Worm (Caenorhabditis elegans) whole organism, L1 larva: ENCODE data around the gene paml-1.
A peak's percentile ranks its signal among the peaks of the same experiment; 100 is the strongest.

Experiments used
- C16A3.4 ChIP-seq: fragments of 150-350 bp; optimal IDR thresholded peaks from 2 replicates; lab custom pipeline; 2014; ENCODE audit warnings: missing biosample characterization, missing genetic modification characterization
- C34B4.2 ChIP-seq: sonication (generic microtip); optimal IDR thresholded peaks from 2 replicates; lab custom pipeline; 2017; ENCODE audit warnings: mild to moderate bottlenecking, missing genetic modification characterization, missing compliant biosample characterization
- F16B12.6 ChIP-seq: fragments of 150-350 bp; optimal IDR thresholded peaks from 2 replicates; lab custom pipeline; 2014; ENCODE audit warnings: missing biosample characterization, missing genetic modification characterization
- alr-1 ChIP-seq: fragments of 200-800 bp; sonication (Bioruptor generic); optimal IDR thresholded peaks from 2 replicates; lab custom pipeline; 2018; ENCODE audit warnings: borderline replicate concordance, mild to moderate bottlenecking, missing genetic modification characterization, missing compliant biosample characterization
- ama-1 ChIP-seq: fragments of 150-350 bp; optimal IDR thresholded peaks from 2 replicates; lab custom pipeline; 2014
- ceh-8 ChIP-seq: fragments of 200-800 bp; sonication (Bioruptor generic); optimal IDR thresholded peaks from 2 replicates; lab custom pipeline; 2018; ENCODE audit warnings: mild to moderate bottlenecking, missing genetic modification characterization, moderate library complexity, missing compliant biosample characterization
- ceh-82 ChIP-seq, 3 experiments: fragments of 150-350 bp in 1 of 3; sonication (generic microtip) in 2 of 3; optimal IDR thresholded peaks; 2 replicates each; lab custom pipeline; 2014 to 2017; ENCODE audit warnings: missing biosample characterization in 3 of 3, missing genetic modification characterization in 3 of 3
- ceh-88 ChIP-seq: fragments of 200-800 bp; sonication (Bioruptor generic); IDR thresholded peaks from 2 replicates; pipeline ENCODE4 v1.3.6; 2022; ENCODE audit warnings: missing genetic modification characterization, missing compliant biosample characterization
- ces-1 ChIP-seq: fragments of 150-350 bp; optimal IDR thresholded peaks from 2 replicates; lab custom pipeline; 2014; ENCODE audit warnings: missing biosample characterization, missing genetic modification reagents, missing genetic modification characterization
- dpl-1 ChIP-seq, 3 experiments: fragments of 150-350 bp in 2 of 3; sonication (generic microtip) in 1 of 3; optimal IDR thresholded peaks; 2 replicates each; lab custom pipeline; 2014 to 2017; ENCODE audit warnings: missing biosample characterization in 3 of 3, missing genetic modification characterization in 3 of 3, missing genetic modification reagents in 3 of 3
- dsc-1 ChIP-seq: sonication (generic microtip); optimal IDR thresholded peaks from 2 replicates; lab custom pipeline; 2016; ENCODE audit warnings: mild to moderate bottlenecking, missing genetic modification characterization, missing compliant biosample characterization
- efl-1 ChIP-seq, 4 experiments: fragments of 150-350 bp; optimal IDR thresholded peaks in 3 of 4; peaks in 1 of 4; 1 replicate in 1 of 4; 2 replicates in 3 of 4; lab custom pipeline; 2014; ENCODE audit warnings: missing biosample characterization in 2 of 4, missing genetic modification characterization in 2 of 4, missing genetic modification reagents in 2 of 4
- elt-3 ChIP-seq, 6 experiments: fragments of 150-350 bp in 1 of 6; sonication (generic microtip); optimal IDR thresholded peaks; 2 replicates each; lab custom pipeline; 2017 to 2018; ENCODE audit warnings: missing biosample characterization in 6 of 6, missing genetic modification characterization in 6 of 6, inconsistent platforms in 1 of 6
- fkh-10 ChIP-seq: sonication (generic microtip); optimal IDR thresholded peaks from 2 replicates; lab custom pipeline; 2017; ENCODE audit warnings: missing biosample characterization, missing genetic modification reagents, missing genetic modification characterization
- fkh-4 ChIP-seq: sonication (generic microtip); optimal IDR thresholded peaks from 2 replicates; lab custom pipeline; 2016; ENCODE audit warnings: missing compliant biosample characterization, missing genetic modification characterization, borderline replicate concordance
- fkh-8 ChIP-seq: sonication (generic microtip); optimal IDR thresholded peaks from 2 replicates; lab custom pipeline; 2016; ENCODE audit warnings: mild to moderate bottlenecking, missing genetic modification characterization, missing compliant biosample characterization
- fos-1 ChIP-seq: fragments of 150-350 bp; optimal IDR thresholded peaks from 2 replicates; lab custom pipeline; 2014; ENCODE audit warnings: missing biosample characterization, missing genetic modification characterization
- jun-1 ChIP-seq: fragments of 150-350 bp; optimal IDR thresholded peaks from 2 replicates; lab custom pipeline; 2014; ENCODE audit warnings: missing biosample characterization, missing genetic modification reagents, missing genetic modification characterization
- lin-13 ChIP-seq: fragments of 150-350 bp; optimal IDR thresholded peaks from 2 replicates; lab custom pipeline; 2014; ENCODE audit warnings: missing biosample characterization, missing genetic modification reagents, missing genetic modification characterization
- lin-14 ChIP-seq: fragments of 200-800 bp; sonication (Bioruptor generic); optimal IDR thresholded peaks from 2 replicates; lab custom pipeline; 2018; ENCODE audit warnings: mild to moderate bottlenecking, missing genetic modification characterization, moderate library complexity, missing compliant biosample characterization
- lin-39 ChIP-seq: fragments of 150-350 bp; optimal IDR thresholded peaks from 2 replicates; lab custom pipeline; 2014; ENCODE audit warnings: missing biosample characterization, missing genetic modification reagents, missing genetic modification characterization
- lsy-2 ChIP-seq, 2 experiments: fragments of 150-350 bp; optimal IDR thresholded peaks; 2 replicates each; lab custom pipeline; 2014; ENCODE audit warnings: missing biosample characterization in 2 of 2, missing genetic modification characterization in 2 of 2
- mab-9 ChIP-seq: fragments of 200-800 bp; sonication (Bioruptor generic); IDR thresholded peaks from 2 replicates; pipeline ENCODE4 v1.3.6; 2022; ENCODE audit warnings: missing genetic modification reagents, missing genetic modification characterization, missing compliant biosample characterization
- mep-1 ChIP-seq: fragments of 150-350 bp; optimal IDR thresholded peaks from 2 replicates; lab custom pipeline; 2014; ENCODE audit warnings: missing biosample characterization, missing genetic modification characterization
- nhr-12 ChIP-seq: sonication (generic microtip); optimal IDR thresholded peaks from 2 replicates; lab custom pipeline; 2017; ENCODE audit warnings: missing biosample characterization, missing genetic modification characterization
- nhr-47 ChIP-seq: sonication (generic microtip); optimal IDR thresholded peaks from 2 replicates; lab custom pipeline; 2016; ENCODE audit warnings: mild to moderate bottlenecking, missing genetic modification characterization, moderate library complexity, missing compliant biosample characterization
- nhr-77 ChIP-seq: fragments of 150-350 bp; optimal IDR thresholded peaks from 2 replicates; lab custom pipeline; 2014; ENCODE audit warnings: missing biosample characterization, missing genetic modification characterization
- nhr-84 ChIP-seq: sonication (generic microtip); optimal IDR thresholded peaks from 2 replicates; lab custom pipeline; 2017; ENCODE audit warnings: missing biosample characterization, missing genetic modification characterization
- nhr-85 ChIP-seq: sonication (generic microtip); peaks from one replicate; lab custom pipeline; 2016; ENCODE audit warnings: missing genetic modification characterization, inconsistent platforms, missing compliant biosample characterization
- nhr-90 ChIP-seq: sonication (generic microtip); optimal IDR thresholded peaks from 2 replicates; lab custom pipeline; 2016; ENCODE audit warnings: mild to moderate bottlenecking, missing genetic modification characterization, missing compliant biosample characterization; ENCODE audit not compliant: poor library complexity
- pax-3 ChIP-seq: fragments of 200-800 bp; sonication (Bioruptor generic); optimal IDR thresholded peaks from 2 replicates; lab custom pipeline; 2018; ENCODE audit warnings: mild to moderate bottlenecking, missing genetic modification characterization, moderate library complexity, missing compliant biosample characterization
- pqm-1 ChIP-seq: sonication (generic microtip); optimal IDR thresholded peaks from 3 replicates; lab custom pipeline; 2017; ENCODE audit warnings: missing biosample characterization, missing genetic modification characterization
- rnt-1 ChIP-seq: sonication (generic microtip); optimal IDR thresholded peaks from 2 replicates; lab custom pipeline; 2016; ENCODE audit warnings: mild to moderate bottlenecking, missing genetic modification characterization, moderate library complexity, missing compliant biosample characterization
- skn-1 ChIP-seq: fragments of 150-350 bp; optimal IDR thresholded peaks from 2 replicates; lab custom pipeline; 2014; ENCODE audit warnings: missing biosample characterization, missing genetic modification characterization
- snpc-4 ChIP-seq: fragments of 150-350 bp; optimal IDR thresholded peaks from 2 replicates; lab custom pipeline; 2014; ENCODE audit warnings: missing biosample characterization, missing genetic modification characterization
- sox-4 ChIP-seq: sonication (generic microtip); optimal IDR thresholded peaks from 2 replicates; lab custom pipeline; 2016; ENCODE audit warnings: missing genetic modification characterization, missing compliant biosample characterization
- sptf-1 ChIP-seq: fragments of 150-350 bp; optimal IDR thresholded peaks from 2 replicates; lab custom pipeline; 2014; ENCODE audit warnings: missing biosample characterization, missing genetic modification characterization
- swsn-7 ChIP-seq: sonication (generic microtip); optimal IDR thresholded peaks from 2 replicates; lab custom pipeline; 2016; ENCODE audit warnings: missing genetic modification characterization, missing compliant biosample characterization
- tbx-2 ChIP-seq: sonication (generic microtip); optimal IDR thresholded peaks from 2 replicates; lab custom pipeline; 2016; ENCODE audit warnings: missing genetic modification characterization, missing compliant biosample characterization
- tlp-1 ChIP-seq: fragments of 150-350 bp; optimal IDR thresholded peaks from 2 replicates; lab custom pipeline; 2014; ENCODE audit warnings: missing biosample characterization, missing genetic modification characterization
- unc-130 ChIP-seq: fragments of 150-350 bp; optimal IDR thresholded peaks from 2 replicates; lab custom pipeline; 2017; ENCODE audit warnings: missing biosample characterization, missing genetic modification characterization, inconsistent platforms
- unc-62 ChIP-seq: fragments of 150-350 bp; optimal IDR thresholded peaks from 2 replicates; lab custom pipeline; 2014; ENCODE audit warnings: missing biosample characterization, missing genetic modification reagents, missing genetic modification characterization
- unc-86 ChIP-seq: sonication (generic microtip); optimal IDR thresholded peaks from 2 replicates; lab custom pipeline; 2016; ENCODE audit warnings: missing genetic modification characterization, missing compliant biosample characterization
- vab-15 ChIP-seq: sonication (generic microtip); optimal IDR thresholded peaks from 2 replicates; lab custom pipeline; 2017; ENCODE audit warnings: missing genotype, mild to moderate bottlenecking, missing genetic modification characterization, missing compliant biosample characterization
- zag-1 ChIP-seq: fragments of 150-350 bp; optimal IDR thresholded peaks from 2 replicates; lab custom pipeline; 2014; ENCODE audit warnings: missing biosample characterization, missing genetic modification characterization
- zip-4 ChIP-seq: fragments of 200-800 bp; sonication (Bioruptor generic); optimal IDR thresholded peaks from 2 replicates; lab custom pipeline; 2018; ENCODE audit warnings: mild to moderate bottlenecking, missing genetic modification characterization, moderate library complexity, missing compliant biosample characterization
- ztf-4 ChIP-seq: fragments of 150-350 bp; optimal IDR thresholded peaks from 2 replicates; lab custom pipeline; 2014; ENCODE audit warnings: missing biosample characterization, missing genetic modification characterization

The paml-1 gene

ce11 chrIII:10187840-10188239 is 46.0 kb downstream of the paml-1 start:
- no peak for TF ChIP-seq unc-62 (GFP tag; lab: Kevin White, UChicago)
- no peak for TF ChIP-seq fkh-4 (tag; lab: Kevin White, UChicago)
- TF ChIP-seq mep-1 (tag; lab: Kevin White, UChicago) = no peak
- TF ChIP-seq sox-4 = no peak
- TF ChIP-seq ces-1 (GFP tag; lab: Kevin White, UChicago) = no peak
- peak; percentile 22 to 25 for TF ChIP-seq efl-1 (optimal IDR thresholded peaks at IDR 0.05; lab: Kevin White, UChicago)
- no peak for TF ChIP-seq efl-1 (GFP tag; optimal IDR thresholded peaks at IDR 0.05 in 1 of 2; lab: Kevin White, UChicago)
- TF ChIP-seq sptf-1 (tag; lab: Kevin White, UChicago) = no peak
- no peak for TF ChIP-seq elt-3 (tag; optimal IDR thresholded peaks at IDR 0.05; lab: Kevin White, UChicago)
- TF ChIP-seq ceh-82 (tag; optimal IDR thresholded peaks at IDR 0.05; lab: Kevin White, UChicago) = peak in 1 of 3 experiments; percentile 39
- no peak for TF ChIP-seq pax-3
- peak; percentile 59 for TF ChIP-seq fkh-10
- no peak for TF ChIP-seq zip-4 (GFP tag; lab: Kevin White, UChicago)
- no peak for TF ChIP-seq unc-130
- TF ChIP-seq ama-1 = no peak
- TF ChIP-seq zag-1 = no peak
- TF ChIP-seq dpl-1 (GFP tag; optimal IDR thresholded peaks at IDR 0.05; lab: Kevin White, UChicago) = peak in 1 of 3 experiments; percentile 21
- no peak for TF ChIP-seq nhr-84 (tag; lab: Kevin White, UChicago)
- peak; percentile 49 for TF ChIP-seq fkh-8 (tag; lab: Kevin White, UChicago)
- no peak for TF ChIP-seq swsn-7
- TF ChIP-seq F16B12.6 = peak; percentile 10
- TF ChIP-seq ceh-8 (GFP tag; lab: Kevin White, UChicago) = no peak
- no peak for TF ChIP-seq vab-15 (tag; lab: Kevin White, UChicago)
- no peak for TF ChIP-seq mab-9 (GFP tag; lab: Robert Waterston, UW)
- no peak for TF ChIP-seq nhr-85 (tag; lab: Kevin White, UChicago)
- TF ChIP-seq lsy-2 (tag; optimal IDR thresholded peaks at IDR 0.05; lab: Kevin White, UChicago) = no peak
- TF ChIP-seq tbx-2 (tag; lab: Kevin White, UChicago) = no peak
- TF ChIP-seq pqm-1 (tag; lab: Kevin White, UChicago) = no peak
- peak; percentile 13 for TF ChIP-seq unc-86 (tag; lab: Kevin White, UChicago)
- peak; percentile 75 for TF ChIP-seq lin-14
- TF ChIP-seq jun-1 (tag; lab: Kevin White, UChicago) = no peak
- no peak for TF ChIP-seq C34B4.2
- TF ChIP-seq C16A3.4 (tag; lab: Kevin White, UChicago) = no peak
- TF ChIP-seq tlp-1 = no peak
- TF ChIP-seq alr-1 (tag; lab: Kevin White, UChicago) = no peak
- TF ChIP-seq snpc-4 (tag; lab: Kevin White, UChicago) = no peak
- TF ChIP-seq nhr-12 (tag; lab: Kevin White, UChicago) = no peak

ce11 chrIII:10186160-10186559 is 47.7 kb downstream of the paml-1 start, which contains the start of gene unc-47:
Gene unc-47 (minus strand): TSS chrIII:10186260.
- TF ChIP-seq zip-4 (GFP tag; lab: Kevin White, UChicago) = no peak
- no peak for TF ChIP-seq skn-1 (tag; lab: Kevin White, UChicago)
- TF ChIP-seq lin-39 (tag; lab: Kevin White, UChicago) = no peak
- no peak for TF ChIP-seq nhr-77 (tag; lab: Kevin White, UChicago)
- TF ChIP-seq rnt-1 (tag; lab: Kevin White, UChicago) = no peak
- no peak for TF ChIP-seq fos-1
- TF ChIP-seq snpc-4 (tag; lab: Kevin White, UChicago) = no peak
- no peak for TF ChIP-seq nhr-47
- no peak for TF ChIP-seq mab-9 (GFP tag; lab: Robert Waterston, UW)
- no peak for TF ChIP-seq ztf-4 (tag; lab: Kevin White, UChicago)
- TF ChIP-seq nhr-90 (tag; lab: Kevin White, UChicago) = no peak
- no peak for TF ChIP-seq ceh-88
- no peak for TF ChIP-seq lin-13 (GFP tag; lab: Kevin White, UChicago)
- TF ChIP-seq sox-4 = no peak
- TF ChIP-seq dsc-1 (tag; lab: Kevin White, UChicago) = no peak
